Worm (Caenorhabditis elegans) whole organism, L3 larva: Measurements from ENCODE around the gene C53B7.6.
"Not testable (repeated sequence)": the region's sequence is repeated elsewhere in the genome, so short reads cannot be mapped to it uniquely, and the experiment has no call there.

Experiments used
- R02D3.7 ChIP-seq: fragments of 150-350 bp; optimal IDR thresholded peaks from 2 replicates; lab custom pipeline; 2014; ENCODE audit warnings: missing biosample characterization, missing genetic modification characterization
- ceh-28 ChIP-seq: fragments of 150-350 bp; optimal IDR thresholded peaks from 2 replicates; lab custom pipeline; 2014; ENCODE audit warnings: missing biosample characterization, missing genetic modification reagents, missing genetic modification characterization
- ceh-82 ChIP-seq: fragments of 150-350 bp; optimal IDR thresholded peaks from 2 replicates; lab custom pipeline; 2014; ENCODE audit warnings: missing biosample characterization, missing genetic modification characterization
- ceh-9 ChIP-seq: sonication (generic microtip); optimal IDR thresholded peaks from 2 replicates; lab custom pipeline; 2018; ENCODE audit warnings: missing biosample characterization, missing genetic modification characterization
- daf-12 ChIP-seq: fragments of 150-350 bp; optimal IDR thresholded peaks from 2 replicates; lab custom pipeline; 2014; ENCODE audit warnings: missing biosample characterization, missing genetic modification reagents, missing genetic modification characterization
- elt-2 ChIP-seq: sonication (generic microtip); optimal IDR thresholded peaks from 2 replicates; lab custom pipeline; 2016; ENCODE audit warnings: missing genetic modification reagents, mild to moderate bottlenecking, missing genetic modification characterization, missing compliant biosample characterization
- elt-3 ChIP-seq, 3 experiments: fragments of 150-350 bp in 1 of 3; sonication (generic microtip) in 2 of 3; optimal IDR thresholded peaks; 2 replicates in 2 of 3; 4 replicates in 1 of 3; lab custom pipeline; 2014 to 2017; ENCODE audit warnings: missing biosample characterization in 3 of 3, missing genetic modification characterization in 3 of 3
- eor-1 ChIP-seq, 2 experiments: fragments of 150-350 bp; optimal IDR thresholded peaks; 2 replicates each; lab custom pipeline; 2014 to 2018; ENCODE audit warnings: missing biosample characterization in 2 of 2, missing genetic modification characterization in 2 of 2
- fkh-2 ChIP-seq: fragments of 150-350 bp; optimal IDR thresholded peaks from 2 replicates; lab custom pipeline; 2014; ENCODE audit warnings: missing biosample characterization, missing genetic modification reagents, missing genetic modification characterization
- fos-1 ChIP-seq: fragments of 150-350 bp; optimal IDR thresholded peaks from 2 replicates; lab custom pipeline; 2014; ENCODE audit warnings: missing biosample characterization, missing genetic modification characterization
- hmg-11 ChIP-seq: sonication (generic microtip); optimal IDR thresholded peaks from 2 replicates; lab custom pipeline; 2016; ENCODE audit warnings: missing genetic modification characterization, missing compliant biosample characterization
- jun-1 ChIP-seq: fragments of 150-350 bp; optimal IDR thresholded peaks from 2 replicates; lab custom pipeline; 2014; ENCODE audit warnings: missing biosample characterization, missing genetic modification reagents, missing genetic modification characterization
- lin-15B ChIP-seq: fragments of 150-350 bp; optimal IDR thresholded peaks from 2 replicates; lab custom pipeline; 2014; ENCODE audit warnings: missing biosample characterization, missing genetic modification characterization
- lin-39 ChIP-seq: fragments of 150-350 bp; optimal IDR thresholded peaks from 2 replicates; lab custom pipeline; 2018; ENCODE audit warnings: missing biosample characterization, missing genetic modification reagents, missing genetic modification characterization
- lsy-12 ChIP-seq: sonication (generic microtip); optimal IDR thresholded peaks from 2 replicates; lab custom pipeline; 2016; ENCODE audit warnings: mild to moderate bottlenecking, missing genetic modification characterization, missing compliant biosample characterization
- mdl-1 ChIP-seq: fragments of 150-350 bp; optimal IDR thresholded peaks from 2 replicates; lab custom pipeline; 2014; ENCODE audit warnings: missing biosample characterization, missing genetic modification characterization
- mml-1 ChIP-seq: fragments of 150-350 bp; sonication (generic microtip); optimal IDR thresholded peaks from 3 replicates; lab custom pipeline; 2014; ENCODE audit warnings: missing biosample characterization, missing genetic modification characterization
- nfya-1 ChIP-seq: sonication (generic microtip); optimal IDR thresholded peaks from 2 replicates; lab custom pipeline; 2017; ENCODE audit warnings: missing genetic modification characterization, mild to moderate bottlenecking, missing compliant biosample characterization, antibody characterized with exemption, moderate library complexity; ENCODE audit not compliant: insufficient read depth
- nhr-11 ChIP-seq: fragments of 150-350 bp; optimal IDR thresholded peaks from 2 replicates; lab custom pipeline; 2014; ENCODE audit warnings: missing biosample characterization, missing genetic modification characterization
- nhr-12 ChIP-seq: fragments of 150-350 bp; optimal IDR thresholded peaks from 2 replicates; lab custom pipeline; 2014; ENCODE audit warnings: missing biosample characterization, missing genetic modification characterization
- nhr-23 ChIP-seq: fragments of 150-350 bp; optimal IDR thresholded peaks from 2 replicates; lab custom pipeline; 2014; ENCODE audit warnings: missing biosample characterization, missing genetic modification reagents, missing genetic modification characterization
- nhr-237 ChIP-seq: fragments of 150-350 bp; optimal IDR thresholded peaks from 2 replicates; lab custom pipeline; 2014; ENCODE audit warnings: missing biosample characterization, missing genetic modification characterization
- nhr-28 ChIP-seq: fragments of 150-350 bp; optimal IDR thresholded peaks from 2 replicates; lab custom pipeline; 2014; ENCODE audit warnings: missing biosample characterization, missing genetic modification characterization
- nhr-43 ChIP-seq: sonication (generic microtip); optimal IDR thresholded peaks from 2 replicates; lab custom pipeline; 2016; ENCODE audit warnings: mild to moderate bottlenecking, missing genetic modification characterization, missing compliant biosample characterization; ENCODE audit not compliant: poor library complexity, severe bottlenecking
- nhr-67 ChIP-seq: fragments of 150-350 bp; optimal IDR thresholded peaks from 2 replicates; lab custom pipeline; 2014; ENCODE audit warnings: missing biosample characterization, missing genetic modification characterization
- pha-4 ChIP-seq: fragments of 150-350 bp; optimal IDR thresholded peaks from 2 replicates; lab custom pipeline; 2014; ENCODE audit warnings: missing biosample characterization, missing genetic modification reagents, missing genetic modification characterization
- pqm-1 ChIP-seq: fragments of 150-350 bp; optimal IDR thresholded peaks from 2 replicates; lab custom pipeline; 2017; ENCODE audit warnings: missing biosample characterization, missing genetic modification characterization, inconsistent platforms
- sea-2 ChIP-seq: fragments of 150-350 bp; sonication (generic microtip); optimal IDR thresholded peaks from 4 replicates; lab custom pipeline; 2014; ENCODE audit warnings: missing biosample characterization, missing genetic modification reagents, missing genetic modification characterization
- snpc-4 ChIP-seq: fragments of 150-350 bp; optimal IDR thresholded peaks from 2 replicates; lab custom pipeline; 2014; ENCODE audit warnings: missing biosample characterization, missing genetic modification characterization
- tbx-2 ChIP-seq: sonication (generic microtip); optimal IDR thresholded peaks from 2 replicates; lab custom pipeline; 2016; ENCODE audit warnings: mild to moderate bottlenecking, missing genetic modification characterization, missing compliant biosample characterization
- unc-62 ChIP-seq: fragments of 150-350 bp; sonication (generic microtip); optimal IDR thresholded peaks from 4 replicates; lab custom pipeline; 2014; ENCODE audit warnings: missing biosample characterization, missing genetic modification reagents, missing genetic modification characterization
- zag-1 ChIP-seq: fragments of 150-350 bp; optimal IDR thresholded peaks from 2 replicates; lab custom pipeline; 2014; ENCODE audit warnings: missing biosample characterization, missing genetic modification characterization
- ztf-11 ChIP-seq: fragments of 150-350 bp; optimal IDR thresholded peaks from 2 replicates; lab custom pipeline; 2014; ENCODE audit warnings: missing biosample characterization, missing genetic modification characterization
- ztf-4 ChIP-seq: fragments of 150-350 bp; optimal IDR thresholded peaks from 2 replicates; lab custom pipeline; 2014; ENCODE audit warnings: missing biosample characterization, missing genetic modification characterization

C53B7.6 gene

DNA sequence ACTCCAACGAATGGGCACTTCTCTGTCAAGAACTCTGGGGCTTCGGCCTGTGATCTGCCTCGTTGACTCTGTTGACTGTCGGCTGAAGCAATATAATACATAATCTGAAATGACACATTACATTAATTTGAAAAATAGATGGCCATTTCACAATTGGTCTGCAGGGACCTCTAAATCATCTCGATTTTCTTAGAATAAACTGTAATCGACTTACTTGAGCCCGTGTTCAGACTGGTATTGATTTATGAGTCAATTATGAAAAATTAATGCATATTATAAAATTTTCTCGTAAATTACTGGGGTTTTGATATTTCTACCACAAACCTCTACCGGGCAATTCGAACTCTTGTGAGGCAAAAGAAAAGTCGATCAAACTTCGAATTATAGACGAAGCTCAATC, at the start of gene C53B7.6:
Gene C53B7.6, minus strand, starts transcription at position 101 of the 400 bp plus-strand sequence.
- not testable (repeated sequence) for TF ChIP-seq lin-39, R02D3.7, fos-1 (tag; lab: Kevin White, UChicago)

DNA sequence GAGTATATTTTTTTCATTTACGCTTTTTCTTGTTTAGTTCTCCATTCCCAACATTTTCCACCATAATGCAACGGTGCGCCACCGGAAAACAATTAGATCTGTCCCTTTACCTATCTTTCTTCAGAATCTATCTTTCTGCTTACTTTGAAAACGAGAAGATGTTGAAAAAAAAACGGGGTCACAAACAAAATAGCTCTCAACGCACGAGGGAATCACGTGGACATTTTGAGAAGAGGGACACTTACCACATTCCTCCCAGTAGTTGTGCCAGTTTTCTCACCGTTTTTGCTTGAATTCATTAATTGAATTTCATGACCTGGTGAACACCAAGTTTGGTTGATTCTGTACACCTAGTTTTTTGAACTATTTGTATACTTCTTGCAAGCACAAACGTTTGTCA, 47.6 kb upstream of the C53B7.6 start:
- TF ChIP-seq mml-1 (peak; percentile 84), nfya-1 (tag; lab: Kevin White, UChicago) (peak; percentile 4), nhr-12 (tag; lab: Kevin White, UChicago) (no peak)

DNA sequence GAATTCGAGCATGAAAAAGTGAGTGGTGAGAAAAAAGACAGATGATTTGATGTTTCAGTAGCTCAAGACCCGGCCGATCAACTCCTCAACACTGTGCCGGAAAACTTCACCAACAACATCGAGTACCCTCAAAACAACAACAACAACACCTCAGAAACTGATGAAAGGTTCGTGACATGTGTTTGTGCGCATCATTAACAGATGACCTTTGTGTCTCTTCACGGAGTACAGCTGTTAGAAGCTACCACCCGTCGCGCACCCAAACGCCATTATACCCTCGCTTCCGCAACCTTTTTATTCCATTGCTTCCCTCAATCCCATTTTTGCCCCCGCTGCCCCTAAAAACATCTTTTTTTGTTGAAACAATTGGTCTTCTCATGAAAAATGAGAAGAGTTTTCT, 46.7 kb upstream of the C53B7.6 start:
- no peak for TF ChIP-seq ceh-82
- TF ChIP-seq lin-39 (tag; lab: Kevin White, UChicago), result peak; percentile 25

DNA sequence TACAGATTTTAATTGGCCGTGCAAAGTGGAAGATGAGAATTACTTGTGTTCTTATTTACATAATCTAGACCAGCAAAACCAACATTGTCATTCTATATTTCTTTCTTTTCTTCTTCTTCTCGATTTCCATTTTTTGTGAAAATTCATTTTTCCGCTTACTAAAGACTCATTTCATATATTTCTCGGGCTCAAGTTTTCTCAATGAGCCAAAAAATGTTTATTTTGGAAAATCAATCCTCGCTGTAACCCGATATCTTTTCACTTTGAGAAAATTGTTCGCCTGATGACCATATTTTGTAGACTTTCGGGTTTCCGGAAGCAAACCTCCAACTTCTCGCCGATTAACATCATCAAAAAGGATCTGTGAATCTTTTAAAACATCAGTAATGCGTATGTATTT, 45.4 kb upstream of the C53B7.6 start, which contains the start of gene nhx-4:
Gene nhx-4, plus strand, starts transcription at position 301 of the 400 bp plus-strand sequence.
- TF ChIP-seq zag-1, result no peak
- no peak for TF ChIP-seq eor-1 (tag; optimal IDR thresholded peaks at IDR 0.05; lab: Kevin White, UChicago)
- no peak for TF ChIP-seq lin-15B
- no peak for TF ChIP-seq snpc-4 (tag; lab: Kevin White, UChicago)
- no peak for TF ChIP-seq ceh-9 (tag; lab: Kevin White, UChicago)
- no peak for TF ChIP-seq nhr-11 (tag; lab: Kevin White, UChicago)
- TF ChIP-seq elt-2 (tag; lab: Kevin White, UChicago), result no peak
- TF ChIP-seq nhr-237 (tag; lab: Kevin White, UChicago), result no peak
- TF ChIP-seq daf-12 (tag; lab: Kevin White, UChicago), result no peak
- TF ChIP-seq ztf-4 (tag; lab: Kevin White, UChicago), result no peak
- no peak for TF ChIP-seq R02D3.7 (tag; lab: Kevin White, UChicago)

DNA sequence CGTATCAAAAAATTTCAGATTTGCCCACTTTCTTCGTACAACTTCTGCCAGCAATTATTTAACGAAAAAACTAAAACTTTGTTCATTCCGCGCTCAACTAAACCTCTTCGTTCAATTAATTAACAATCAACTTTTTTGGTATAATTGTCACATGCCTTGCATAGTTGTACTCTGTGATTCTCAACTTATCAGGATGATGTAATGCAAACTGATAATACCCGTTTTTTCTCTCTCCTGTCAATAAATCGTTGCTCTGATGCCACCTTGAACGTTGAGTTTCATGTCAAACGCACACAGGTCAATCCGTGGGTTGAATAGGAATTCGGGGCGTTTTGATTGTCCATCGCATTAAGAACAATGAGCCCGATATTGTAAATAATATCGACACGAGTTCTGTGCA, 37.0 kb upstream of the C53B7.6 start:
- TF ChIP-seq elt-2 (tag; lab: Kevin White, UChicago) (peak; percentile 95), eor-1 (tag; optimal IDR thresholded peaks at IDR 0.05; lab: Kevin White, UChicago) (no peak), sea-2 (GFP tag; lab: Kevin White, UChicago) (no peak), nhr-28 (tag; lab: Kevin White, UChicago) (no peak), zag-1 (no peak), elt-3 (tag; optimal IDR thresholded peaks at IDR 0.05; lab: Kevin White, UChicago) (no peak), ceh-9 (tag; lab: Kevin White, UChicago) (no peak), nhr-67 (tag; lab: Kevin White, UChicago) (no peak), pqm-1 (peak; percentile 78), pha-4 (tag; lab: Kevin White, UChicago) (peak; percentile 73)
- TF ChIP-seq, all 47 proteins: peak for 3

DNA sequence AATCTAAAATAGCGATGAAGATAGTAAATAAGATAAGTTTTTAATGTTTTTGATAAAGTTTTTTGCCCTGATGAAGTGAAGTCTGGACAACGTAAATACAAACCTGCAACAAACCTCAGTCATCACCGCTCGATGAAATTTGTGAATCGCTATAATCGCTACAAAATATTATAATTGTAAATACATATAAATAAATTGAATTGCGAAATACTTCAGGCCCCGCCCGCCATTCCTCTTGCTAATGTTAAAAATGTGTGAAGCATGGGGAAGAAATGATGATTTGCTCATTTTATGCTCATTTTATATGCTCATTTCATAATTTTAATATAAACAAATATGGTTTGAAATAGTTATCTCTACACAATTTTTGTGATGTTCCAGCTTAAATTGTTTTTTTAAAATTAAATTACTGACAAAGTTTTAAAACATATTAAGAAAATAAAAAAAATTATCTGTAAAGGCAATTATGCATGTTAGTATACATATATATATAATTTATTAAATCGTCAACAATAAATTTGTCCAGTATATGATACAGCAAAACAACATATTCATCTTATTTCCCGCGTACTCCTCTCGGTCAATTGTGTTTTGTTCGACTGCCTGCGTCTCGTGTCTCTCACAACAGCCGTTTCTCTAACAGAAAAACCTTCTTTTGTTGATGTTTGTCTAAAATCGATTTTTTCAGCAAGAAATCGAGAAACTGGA, 35.6 kb upstream of the C53B7.6 start, which contains the start of gene sid-5:
Gene sid-5, plus strand, starts transcription at position 658 of the 708 bp plus-strand sequence.
- TF ChIP-seq elt-2 (tag; lab: Kevin White, UChicago), result peak; percentile 4
- no peak for TF ChIP-seq ceh-82
- peak; percentile 7 for TF ChIP-seq nfya-1 (tag; lab: Kevin White, UChicago)
- TF ChIP-seq pha-4 (tag; lab: Kevin White, UChicago), result peak; percentile 41
- no peak for TF ChIP-seq ztf-11 (tag; lab: Kevin White, UChicago)
- TF ChIP-seq lsy-12, result no peak
- no peak for TF ChIP-seq nhr-28 (tag; lab: Kevin White, UChicago)
- no peak for TF ChIP-seq R02D3.7 (tag; lab: Kevin White, UChicago)
- TF ChIP-seq eor-1 (tag; optimal IDR thresholded peaks at IDR 0.05; lab: Kevin White, UChicago), result no peak
- no peak for TF ChIP-seq ceh-28 (tag; lab: Kevin White, UChicago)

DNA sequence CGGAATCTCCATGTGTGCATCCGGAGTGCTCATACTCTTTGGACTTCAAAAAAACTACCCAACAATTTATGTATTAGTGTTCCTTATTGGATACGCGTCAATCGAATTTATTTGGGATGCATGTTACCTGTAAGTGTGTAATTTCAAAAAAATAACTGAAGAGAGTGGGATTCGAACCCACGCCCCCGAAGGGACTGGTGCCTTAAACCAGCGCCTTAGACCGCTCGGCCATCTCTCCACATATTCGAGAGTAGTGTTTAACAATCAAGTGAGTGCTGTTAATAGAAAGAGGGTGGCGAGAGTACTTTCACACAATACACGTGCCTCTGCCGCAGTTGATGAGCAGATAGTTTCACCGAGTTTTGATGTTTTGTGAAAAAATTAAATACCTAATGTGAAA, 34.4 kb upstream of the C53B7.6 start:
- no peak for TF ChIP-seq nhr-12 (tag; lab: Kevin White, UChicago)
- no peak for TF ChIP-seq lin-39 (tag; lab: Kevin White, UChicago)
- TF ChIP-seq fkh-2, result no peak
- TF ChIP-seq nhr-43 (tag; lab: Kevin White, UChicago), result peak; percentile 74
- TF ChIP-seq hmg-11 (tag; lab: Kevin White, UChicago), result peak; percentile 72
- peak; percentile 17 for TF ChIP-seq nfya-1 (tag; lab: Kevin White, UChicago)
- TF ChIP-seq elt-2 (tag; lab: Kevin White, UChicago), result peak; percentile 51
- TF ChIP-seq nhr-23 (tag; lab: Kevin White, UChicago), result peak; percentile 10
- TF ChIP-seq nhr-67 (tag; lab: Kevin White, UChicago), result no peak
- peak; percentile 10 for TF ChIP-seq tbx-2
- peak; percentile 44 for TF ChIP-seq mdl-1 (tag; lab: Kevin White, UChicago)
- TF ChIP-seq pqm-1, result peak; percentile 22
- no peak for TF ChIP-seq lin-15B
- peak; percentile 56 for TF ChIP-seq jun-1
- TF ChIP-seq lsy-12, result peak; percentile 44
- TF ChIP-seq unc-62 (GFP tag; lab: Kevin White, UChicago), result peak; percentile 21
- TF ChIP-seq elt-3 (tag; optimal IDR thresholded peaks at IDR 0.05; lab: Kevin White, UChicago), result peak in 1 of 3 experiments; percentile 0
